Fruit fly (Drosophila melanogaster) whole organism, embryonic: ENCODE results near the gene Amacr.

ENCODE experiments used
- ATbp ChIP-seq: fragments of 200-800 bp; sonication (Bioruptor generic); optimal IDR thresholded peaks from 2 replicates; lab custom pipeline; 2017; ENCODE audit warnings: missing biosample characterization, mild to moderate bottlenecking, missing genetic modification characterization, missing genetic modification reagents
- Abd-B ChIP-seq: fragments of 200-800 bp; sonication (Bioruptor generic); optimal IDR thresholded peaks from 2 replicates; lab custom pipeline; 2018; ENCODE audit warnings: missing biosample characterization, mild to moderate bottlenecking, missing genetic modification characterization, moderate library complexity
- Bgb ChIP-seq: fragments of 200-800 bp; sonication (Bioruptor generic); IDR thresholded peaks from 2 replicates; pipeline ENCODE4 v1.3.6; 2022; ENCODE audit warnings: missing biosample characterization, missing genetic modification characterization; ENCODE audit not compliant: partially characterized antibody
- CG12071 ChIP-seq: fragments of 200-800 bp; sonication (Bioruptor generic); optimal IDR thresholded peaks from 3 replicates; lab custom pipeline; 2018; ENCODE audit warnings: missing biosample characterization, mild to moderate bottlenecking, missing genetic modification characterization
- CG5180 ChIP-seq: fragments of 200-800 bp; sonication (Bioruptor generic); optimal IDR thresholded peaks from 3 replicates; lab custom pipeline; 2017; ENCODE audit warnings: missing biosample characterization, missing genetic modification characterization, mild to moderate bottlenecking, moderate library complexity, missing genetic modification reagents
- CG6765 ChIP-seq: fragments of 200-800 bp; sonication (Bioruptor generic); optimal IDR thresholded peaks from 3 replicates; lab custom pipeline; 2017; ENCODE audit warnings: missing biosample characterization, mild to moderate bottlenecking, missing genetic modification characterization
- CG6791 ChIP-seq: fragments of 200-800 bp; sonication (Bioruptor generic); IDR thresholded peaks from 3 replicates; pipeline ENCODE4 v1.3.6; 2022; ENCODE audit warnings: missing biosample characterization, missing genetic modification characterization; ENCODE audit not compliant: partially characterized antibody
- CG7357 ChIP-seq: fragments of 200-800 bp; sonication (Bioruptor generic); IDR thresholded peaks from 3 replicates; pipeline ENCODE4 v1.3.6; 2022; ENCODE audit warnings: missing biosample characterization, missing genetic modification characterization
- CG8281 ChIP-seq: fragments of 200-800 bp; sonication (Bioruptor generic); optimal IDR thresholded peaks from 2 replicates; lab custom pipeline; 2018; ENCODE audit warnings: missing biosample characterization, mild to moderate bottlenecking, missing genetic modification characterization, moderate library complexity
- CG9876 ChIP-seq: fragments of 200-800 bp; sonication (Bioruptor generic); optimal IDR thresholded peaks from 2 replicates; lab custom pipeline; 2016; ENCODE audit warnings: missing biosample characterization, missing genetic modification characterization
- CG9932 ChIP-seq: fragments of 200-800 bp; sonication (Bioruptor generic); IDR thresholded peaks from 2 replicates; pipeline ENCODE4 v1.3.6; 2022; ENCODE audit warnings: missing biosample characterization, missing genetic modification characterization
- CrebB ChIP-seq: fragments of 200-800 bp; sonication (Bioruptor generic); optimal IDR thresholded peaks from 3 replicates; lab custom pipeline; 2018; ENCODE audit warnings: missing biosample characterization, mild to moderate bottlenecking, missing genetic modification characterization
- Lhr ChIP-seq: fragments of 200-800 bp; sonication (Bioruptor generic); optimal IDR thresholded peaks from 3 replicates; lab custom pipeline; 2017; ENCODE audit warnings: mild to moderate bottlenecking, missing biosample characterization, missing genetic modification reagents, missing genetic modification characterization
- Lpt ChIP-seq: fragments of >200 bp; optimal IDR thresholded peaks from 2 replicates; lab custom pipeline; 2018; ENCODE audit warnings: missing biosample characterization, missing genetic modification characterization
- PHDP ChIP-seq: fragments of 200-800 bp; sonication (Bioruptor generic); optimal IDR thresholded peaks from 3 replicates; lab custom pipeline; 2018; ENCODE audit warnings: missing biosample characterization, mild to moderate bottlenecking, missing genetic modification characterization, moderate library complexity
- Ssrp ChIP-seq: fragments of 200-800 bp; sonication (Bioruptor generic); optimal IDR thresholded peaks from 2 replicates; lab custom pipeline; 2018; ENCODE audit warnings: missing biosample characterization, mild to moderate bottlenecking, missing genetic modification characterization, moderate library complexity
- YL-1 ChIP-seq: fragments of 200-800 bp; sonication (Bioruptor generic); optimal IDR thresholded peaks from 3 replicates; lab custom pipeline; 2017; ENCODE audit warnings: missing biosample characterization, mild to moderate bottlenecking, missing genetic modification characterization
- ato ChIP-seq: fragments of 200-800 bp; sonication (Bioruptor generic); IDR thresholded peaks from 2 replicates; pipeline ENCODE4 v1.3.6; 2022; ENCODE audit warnings: missing biosample characterization, missing genetic modification characterization; ENCODE audit not compliant: partially characterized antibody
- ci ChIP-seq: fragments of 200-800 bp; sonication (Bioruptor generic); IDR thresholded peaks from 3 replicates; pipeline ENCODE4 v1.3.6; 2022; ENCODE audit warnings: missing biosample characterization, missing genetic modification characterization
- gfzf ChIP-seq: fragments of 200-800 bp; sonication (Bioruptor generic); optimal IDR thresholded peaks from 2 replicates; lab custom pipeline; 2016; ENCODE audit warnings: missing biosample characterization, mild to moderate bottlenecking, missing genetic modification characterization, moderate library complexity
- h ChIP-seq: fragments of >200 bp; optimal IDR thresholded peaks from 2 replicates; lab custom pipeline; 2017
- hkb ChIP-seq, 2 experiments: fragments of 200-800 bp in 1 of 2; fragments of >200 bp in 1 of 2; sonication (Bioruptor generic) in 1 of 2; IDR thresholded peaks in 1 of 2; optimal IDR thresholded peaks in 1 of 2; 2 replicates each; pipeline versions ENCODE4 v1.3.6 to Lab custom; 2017 to 2022; ENCODE audit warnings: missing biosample characterization in 1 of 2, missing genetic modification characterization in 1 of 2
- jigr1 ChIP-seq: fragments of 200-800 bp; sonication (Bioruptor generic); IDR thresholded peaks from 3 replicates; pipeline ENCODE4 v1.3.6; 2022; ENCODE audit warnings: missing biosample characterization, missing genetic modification characterization
- knrl ChIP-seq: fragments of 200-800 bp; sonication (Bioruptor generic); IDR thresholded peaks from 3 replicates; pipeline ENCODE4 v1.3.6; 2022; ENCODE audit warnings: missing biosample characterization, missing genetic modification characterization; ENCODE audit not compliant: partially characterized antibody
- lab ChIP-seq: fragments of 200-800 bp; sonication (Bioruptor generic); optimal IDR thresholded peaks from 3 replicates; lab custom pipeline; 2017; ENCODE audit warnings: missing biosample characterization, missing genetic modification characterization, mild to moderate bottlenecking, moderate library complexity, missing genetic modification reagents
- mirr ChIP-seq: fragments of 200-800 bp; sonication (Bioruptor generic); optimal IDR thresholded peaks from 3 replicates; lab custom pipeline; 2018; ENCODE audit warnings: missing biosample characterization, mild to moderate bottlenecking, missing genetic modification characterization
- nerfin-2 ChIP-seq: fragments of 200-800 bp; sonication (Bioruptor generic); IDR thresholded peaks from 2 replicates; pipeline ENCODE4 v1.3.6; 2022; ENCODE audit warnings: missing biosample characterization, missing genetic modification characterization; ENCODE audit not compliant: partially characterized antibody
- nom ChIP-seq: fragments of 200-800 bp; sonication (Bioruptor generic); optimal IDR thresholded peaks from 2 replicates; lab custom pipeline; 2017; ENCODE audit warnings: missing biosample characterization, missing genetic modification characterization, mild to moderate bottlenecking, moderate library complexity, missing genetic modification reagents
- pum ChIP-seq: fragments of 200-800 bp; sonication (Bioruptor generic); optimal IDR thresholded peaks from 2 replicates; lab custom pipeline; 2016; ENCODE audit warnings: missing biosample characterization, missing genetic modification characterization
- pzg ChIP-seq: fragments of 200-800 bp; sonication (Bioruptor generic); optimal IDR thresholded peaks from 3 replicates; lab custom pipeline; 2018; ENCODE audit warnings: missing biosample characterization, mild to moderate bottlenecking, missing genetic modification characterization, moderate library complexity
- rib ChIP-seq: fragments of 200-800 bp; sonication (Bioruptor generic); IDR thresholded peaks from 2 replicates; pipeline ENCODE4 v1.3.6; 2022; ENCODE audit warnings: missing biosample characterization, missing genetic modification characterization
- sens ChIP-seq: fragments of 200-800 bp; sonication (Bioruptor generic); peaks from one replicate; lab custom pipeline; 2016; ENCODE audit warnings: missing biosample characterization, missing genetic modification characterization
- sob ChIP-seq: fragments of 200-800 bp; sonication (Bioruptor generic); IDR thresholded peaks from 2 replicates; pipeline ENCODE4 v1.3.6; 2022; ENCODE audit warnings: missing biosample characterization, missing genetic modification characterization
- sr ChIP-seq: fragments of 200-800 bp; sonication (Bioruptor generic); IDR thresholded peaks from 3 replicates; pipeline ENCODE4 v1.3.6; 2022; ENCODE audit warnings: missing biosample characterization, missing genetic modification characterization
- tna ChIP-seq: fragments of 200-800 bp; sonication (Bioruptor generic); IDR thresholded peaks from 2 replicates; pipeline ENCODE4 v1.3.6; 2022; ENCODE audit warnings: missing biosample characterization, missing genetic modification characterization; ENCODE audit not compliant: partially characterized antibody
- unc-4 ChIP-seq: fragments of 200-800 bp; sonication (Bioruptor generic); IDR thresholded peaks from 2 replicates; pipeline ENCODE4 v1.3.6; 2022; ENCODE audit warnings: missing biosample characterization, missing genetic modification characterization; ENCODE audit not compliant: partially characterized antibody
- wek ChIP-seq: fragments of 200-800 bp; sonication (Bioruptor generic); optimal IDR thresholded peaks from 3 replicates; lab custom pipeline; 2018; ENCODE audit warnings: missing biosample characterization, mild to moderate bottlenecking, missing genetic modification characterization, moderate library complexity
- z ChIP-seq: fragments of 200-800 bp; sonication (Bioruptor generic); IDR thresholded peaks from 3 replicates; pipeline ENCODE4 v1.3.6; 2022; ENCODE audit warnings: missing biosample characterization, missing genetic modification characterization

The Amacr gene

dm6 chr2L:20793881-20794280 lies 41.7 kb upstream of the Amacr start (continued):
- TF ChIP-seq CG7357 (GFP tag; lab: Robert Waterston, UW) (0 out of 3 replicates have a peak, but pooled peaks have one; percentile 21), nom (GFP tag; lab: Kevin White, UChicago) (peak; percentile 40), gfzf (GFP tag; lab: Kevin White, UChicago) (peak; percentile 17), wek (peak; percentile 18), ATbp (no peak), mirr (no peak), CG12071 (GFP tag; lab: Kevin White, UChicago) (peak; percentile 30), CG9932 (GFP tag; lab: Robert Waterston, UW) (0 out of 2 replicates have a peak, but pooled peaks have one; percentile 23), tna (GFP tag; lab: Robert Waterston, UW) (peak; percentile 49; the same call in 1 of the 2 replicates), z (peak; percentile 78), hkb (optimal IDR thresholded peaks at IDR 0.05; lab: Kevin White, UChicago) (no peak), hkb (GFP tag; IDR thresholded peaks at IDR 0.05; lab: Robert Waterston, UW) (peak; percentile 39; the same call in 1 of the 2 replicates), CG9876 (no peak), CrebB (tag; lab: Kevin White, UChicago) (peak; percentile 40), Bgb (GFP tag; lab: Robert Waterston, UW) (peak; percentile 48; the same call in 1 of the 2 replicates), ato (GFP tag; lab: Robert Waterston, UW) (0 out of 2 replicates have a peak, but pooled peaks have one; percentile 15), CG6765 (GFP tag; lab: Kevin White, UChicago) (peak; percentile 8), CG6791 (no peak), PHDP (tag; lab: Kevin White, UChicago) (peak; percentile 2), knrl (GFP tag; lab: Robert Waterston, UW) (0 out of 3 replicates have a peak, but pooled peaks have one; percentile 19), CG5180 (GFP tag; lab: Kevin White, UChicago) (peak; percentile 7), sob (GFP tag; lab: Robert Waterston, UW) (0 out of 2 replicates have a peak, but pooled peaks have one; percentile 40), rib (GFP tag; lab: Robert Waterston, UW) (peak; percentile 57; the same call in 1 of the 2 replicates), Ssrp (no peak), nerfin-2 (0 out of 2 replicates have a peak, but pooled peaks have one; percentile 31)
- TF ChIP-seq, all 482 proteins: peak for 72

- TF ChIP-seq mirr (peak; percentile 19), Lpt (no peak), jigr1 (GFP tag; lab: Robert Waterston, UW) (no peak), YL-1 (GFP tag; lab: Kevin White, UChicago) (peak; percentile 2), CG8281 (tag; lab: Kevin White, UChicago) (no peak), Lhr (GFP tag; lab: Kevin White, UChicago) (no peak), ci (no peak), lab (GFP tag; lab: Kevin White, UChicago) (peak; percentile 1), h (lab: Kevin White, UChicago) (no peak), CG5180 (GFP tag; lab: Kevin White, UChicago) (no peak), pum (no peak), unc-4 (GFP tag; lab: Robert Waterston, UW) (no peak), sens (GFP tag; lab: Kevin White, UChicago) (no peak), Abd-B (no peak)
These were observed 40.9 kb upstream of the Amacr start for dm6 chr2L:20792988-20793544.

- TF ChIP-seq sr (GFP tag; lab: Robert Waterston, UW) (peak; percentile 61; the same call in 1 of the 3 replicates), pzg (GFP tag; lab: Kevin White, UChicago) (no peak)
These were observed 40.4 kb upstream of the Amacr start for dm6 chr2L:20792521-20792920.
